Fruit fly (Drosophila melanogaster) Kc167 (cell line): ENCODE results near the gene CG17361.

Source experiments
- Sin3A ChIP-seq: fragments of >200 bp; optimal IDR thresholded peaks from 2 replicates; lab custom pipeline; 2018; ENCODE audit warnings: missing external identifiers
- h ChIP-seq: fragments of >200 bp; optimal IDR thresholded peaks from 3 replicates; lab custom pipeline; 2018; ENCODE audit warnings: missing external identifiers
- psq ChIP-seq: fragments of >200 bp; optimal IDR thresholded peaks from 2 replicates; lab custom pipeline; 2017; ENCODE audit warnings: missing external identifiers

dm6 chr3L:13957789-13958188, 39.2 kb upstream of the CG17361 start:
- no peak for TF ChIP-seq psq (lab: Kevin White, UChicago)
- TF ChIP-seq Sin3A, result no peak
- TF ChIP-seq h (lab: Kevin White, UChicago), result no peak
